Fruit fly (Drosophila melanogaster): Measurements from ENCODE around the gene CG2116.
A peak's percentile ranks its signal among the peaks of the same experiment; 100 is the strongest.

The CG2116 gene

dm6 chrX:8143537-8143936 is 13.9 kb downstream of the CG2116 start, which contains the start of gene CG17982 (continued):
- peak; percentile 90 for TF ChIP-seq CG2678 (tag; optimal IDR thresholded peaks at IDR 0.05)
- peak; percentile 32 for TF ChIP-seq Usf (GFP tag; optimal IDR thresholded peaks at IDR 0.05)
- TF ChIP-seq CG10267 (tag; optimal IDR thresholded peaks at IDR 0.05): peak; percentile 80
- TF ChIP-seq D19A (tag; optimal IDR thresholded peaks at IDR 0.05): peak; percentile 77
- peak; percentile 37; the same call in 1 of the 3 replicates for TF ChIP-seq CG11560 (tag; IDR thresholded peaks at IDR 0.05)
- TF ChIP-seq CG3281 (GFP tag; optimal IDR thresholded peaks at IDR 0.05): peak; percentile 82
- TF ChIP-seq Hr3 (GFP tag; optimal IDR thresholded peaks at IDR 0.05): peak; percentile 77
- TF ChIP-seq CG4617 (GFP tag; optimal IDR thresholded peaks at IDR 0.05; ENCODE audit: borderline replicate concordance): peak; percentile 61
- peak; percentile 17 for TF ChIP-seq CTCF (GFP tag; optimal IDR thresholded peaks at IDR 0.05)
- TF ChIP-seq CG16815 (GFP tag; optimal IDR thresholded peaks at IDR 0.05): peak; percentile 47
- TF ChIP-seq HmgD (GFP tag; optimal IDR thresholded peaks at IDR 0.05): no peak
- peak; percentile 86 for TF ChIP-seq CoRest (tag; optimal IDR thresholded peaks at IDR 0.05)
- no peak for TF ChIP-seq Sin3A (optimal IDR thresholded peaks at IDR 0.05)
- peak; percentile 71 for TF ChIP-seq CG14050 (GFP tag; IDR thresholded peaks at IDR 0.05)
- peak; percentile 65 for TF ChIP-seq CG31224 (GFP tag; IDR thresholded peaks at IDR 0.05)
- no peak for TF ChIP-seq inv (GFP tag; IDR thresholded peaks at IDR 0.05; ENCODE audit: partially characterized antibody)
- TF ChIP-seq exex (tag; optimal IDR thresholded peaks at IDR 0.05): no peak
- no peak for TF ChIP-seq ftz-f1 (GFP tag; optimal IDR thresholded peaks at IDR 0.05)
- TF ChIP-seq sqz (GFP tag; optimal IDR thresholded peaks at IDR 0.05): peak; percentile 89
- TF ChIP-seq gsb-n (tag; optimal IDR thresholded peaks at IDR 0.05): peak; percentile 75
- peak; percentile 11 for TF ChIP-seq Sry-β (GFP tag; optimal IDR thresholded peaks at IDR 0.05)
- TF ChIP-seq CG8388 (GFP tag; optimal IDR thresholded peaks at IDR 0.05): peak; percentile 79
- peak; percentile 67 for TF ChIP-seq slp2 (GFP tag; optimal IDR thresholded peaks at IDR 0.05)
- peak; percentile 87 for TF ChIP-seq Rfx (GFP tag; IDR thresholded peaks at IDR 0.05)
- TF ChIP-seq ase (GFP tag; IDR thresholded peaks at IDR 0.05): peak; percentile 68; the same call in 2 of the 3 replicates
- peak; percentile 78 for TF ChIP-seq CG13775 (GFP tag; optimal IDR thresholded peaks at IDR 0.05)
- peak; percentile 81 for TF ChIP-seq dysf (GFP tag; IDR thresholded peaks at IDR 0.05)
- TF ChIP-seq chif (GFP tag; optimal IDR thresholded peaks at IDR 0.05): peak; percentile 68 to 81
- TF ChIP-seq vnd (GFP tag; IDR thresholded peaks at IDR 0.05; ENCODE audit: partially characterized antibody): no peak
- peak; percentile 76 for TF ChIP-seq CG12071 (GFP tag; optimal IDR thresholded peaks at IDR 0.05)
- peak; percentile 46 for TF ChIP-seq gfzf (GFP tag; optimal IDR thresholded peaks at IDR 0.05)
- TF ChIP-seq CG8281 (tag; optimal IDR thresholded peaks at IDR 0.05): peak; percentile 71
- peak; percentile 82 for TF ChIP-seq CG4424 (GFP tag; optimal IDR thresholded peaks at IDR 0.05)
- TF ChIP-seq CG4730 (GFP tag; IDR thresholded peaks at IDR 0.05): peak; percentile 59
- peak; percentile 87 for TF ChIP-seq CG2712 (tag; optimal IDR thresholded peaks at IDR 0.05)
- TF ChIP-seq CG6689 (GFP tag; IDR thresholded peaks at IDR 0.05): peak; percentile 87
- TF ChIP-seq peb (GFP tag; IDR thresholded peaks at IDR 0.05): no peak
- no peak for TF ChIP-seq fd102C (GFP tag; optimal IDR thresholded peaks at IDR 0.05)
- TF ChIP-seq grau (tag; optimal IDR thresholded peaks at IDR 0.05): peak; percentile 85
- peak; percentile 81 for TF ChIP-seq Mad (GFP tag; optimal IDR thresholded peaks at IDR 0.05)
- peak; percentile 2 for TF ChIP-seq CG3065 (GFP tag; optimal IDR thresholded peaks at IDR 0.05)
- TF ChIP-seq CG11696 (GFP tag; IDR thresholded peaks at IDR 0.05): peak; percentile 37; the same call in 1 of the 2 replicates
- TF ChIP-seq CG13123 (GFP tag; optimal IDR thresholded peaks at IDR 0.05): peak; percentile 77
- peak; percentile 82 for TF ChIP-seq CG17361 (GFP tag; IDR thresholded peaks at IDR 0.05)
- TF ChIP-seq CG34376 (GFP tag; optimal IDR thresholded peaks at IDR 0.05): peak; percentile 79
- TF ChIP-seq Hand (GFP tag; optimal IDR thresholded peaks at IDR 0.05): peak; percentile 59
- no peak for TF ChIP-seq Dfd (GFP tag; optimal IDR thresholded peaks at IDR 0.05)
- no peak; the same call in 1 of the 2 replicates for TF ChIP-seq Dref (GFP tag; IDR thresholded peaks at IDR 0.05)
- TF ChIP-seq al (GFP tag; IDR thresholded peaks at IDR 0.05): peak; percentile 71
- peak; percentile 65; the same call in 1 of the 2 replicates for TF ChIP-seq CG16779 (GFP tag; IDR thresholded peaks at IDR 0.05)
- TF ChIP-seq CG15514 (GFP tag; optimal IDR thresholded peaks at IDR 0.05): peak; percentile 93
- TF ChIP-seq ro (GFP tag; IDR thresholded peaks at IDR 0.05): no peak
